Fruit fly (Drosophila melanogaster): Measurements from ENCODE around the gene CG18273.

CG18273 gene

dm6 chrX:476230-477143 is 10.9 kb downstream of the CG18273 start, which contains the start of the genes ebo and CG13373 (continued):
- TF ChIP-seq CG10366 (GFP tag; IDR thresholded peaks at IDR 0.05) (peak; percentile 28; the same call in 1 of the 2 replicates), onecut (GFP tag; IDR thresholded peaks at IDR 0.05) (0 out of 2 replicates have a peak, but pooled peaks have one; percentile 22), Oaz (GFP tag; IDR thresholded peaks at IDR 0.05) (no peak), zen2 (GFP tag; IDR thresholded peaks at IDR 0.05; ENCODE audit: partially characterized antibody) (no peak; the same call in 2 of the 3 replicates), Blimp-1 (GFP tag; optimal IDR thresholded peaks at IDR 0.05) (no peak), gsb-n (tag; optimal IDR thresholded peaks at IDR 0.05) (no peak), PHDP (tag; optimal IDR thresholded peaks at IDR 0.05) (peak; percentile 47), hth (optimal IDR thresholded peaks at IDR 0.05) (no peak), ac (GFP tag; optimal IDR thresholded peaks at IDR 0.05) (no peak), Bteb2 (GFP tag; optimal IDR thresholded peaks at IDR 0.05) (no peak), dimm (GFP tag; IDR thresholded peaks at IDR 0.05) (no peak), dpn (GFP tag; optimal IDR thresholded peaks at IDR 0.05) (peak; percentile 4 to 6), CG6813 (GFP tag; optimal IDR thresholded peaks at IDR 0.05) (no peak), CG17328 (GFP tag; IDR thresholded peaks at IDR 0.05) (no peak), CG10543 (GFP tag; optimal IDR thresholded peaks at IDR 0.05) (no peak), HLH4C (GFP tag; IDR thresholded peaks at IDR 0.05; ENCODE audit: partially characterized antibody) (0 out of 3 replicates have a peak, but pooled peaks have one; percentile 36), CG15696 (tag; optimal IDR thresholded peaks at IDR 0.05) (peak; percentile 3), CG10462 (GFP tag; optimal IDR thresholded peaks at IDR 0.05) (no peak), trh (GFP tag; optimal IDR thresholded peaks at IDR 0.05) (no peak), D19A (tag; optimal IDR thresholded peaks at IDR 0.05) (no peak), CG16815 (GFP tag; optimal IDR thresholded peaks at IDR 0.05) (no peak), CG17829 (tag; optimal IDR thresholded peaks at IDR 0.05) (peak; percentile 42), CG12071 (GFP tag; optimal IDR thresholded peaks at IDR 0.05) (no peak), CG2889 (GFP tag; IDR thresholded peaks at IDR 0.05) (no peak), so (GFP tag; IDR thresholded peaks at IDR 0.05) (no peak), ash1 (GFP tag; optimal IDR thresholded peaks at IDR 0.05) (no peak), Hr78 (GFP tag; optimal IDR thresholded peaks at IDR 0.05) (no peak), CG9876 (GFP tag; optimal IDR thresholded peaks at IDR 0.05) (no peak), odd (GFP tag; optimal IDR thresholded peaks at IDR 0.05) (no peak), hb (GFP tag; IDR thresholded peaks at IDR 0.05; ENCODE audit: partially characterized antibody) (no peak), CG31441 (GFP tag; IDR thresholded peaks at IDR 0.05) (no peak), run (tag; optimal IDR thresholded peaks at IDR 0.05) (no peak), cwo (GFP tag; optimal IDR thresholded peaks at IDR 0.05) (no peak), crp (GFP tag; optimal IDR thresholded peaks at IDR 0.05) (no peak), pros (GFP tag; optimal IDR thresholded peaks at IDR 0.05) (no peak), CG17802 (tag; optimal IDR thresholded peaks at IDR 0.05) (no peak), CG15269 (tag; optimal IDR thresholded peaks at IDR 0.05) (no peak), Ravus (GFP tag; IDR thresholded peaks at IDR 0.05) (no peak), Oli (tag; optimal IDR thresholded peaks at IDR 0.05) (peak; percentile 20), ara (GFP tag; IDR thresholded peaks at IDR 0.05) (no peak), CG4730 (GFP tag; IDR thresholded peaks at IDR 0.05) (no peak), pfk (GFP tag; optimal IDR thresholded peaks at IDR 0.05) (no peak), sug (tag; optimal IDR thresholded peaks at IDR 0.05) (no peak), CG18476 (GFP tag; optimal IDR thresholded peaks at IDR 0.05) (no peak), Stat92E (GFP tag; optimal IDR thresholded peaks at IDR 0.05) (peak in 1 of 3 experiments; percentile 15), ken (GFP tag; IDR thresholded peaks at IDR 0.05) (no peak), Deaf1 (tag; optimal IDR thresholded peaks at IDR 0.05) (no peak), dysf (GFP tag; IDR thresholded peaks at IDR 0.05) (peak; percentile 19; the same call in 1 of the 3 replicates)

Data from whole organism, embryonic.